Worm (Caenorhabditis elegans) whole organism, mixed stage, embryonic: ENCODE measurements around the gene C23H5.15.

Source experiments
- M03D4.4 ChIP-seq: sonication (generic microtip); optimal IDR thresholded peaks from 2 replicates; lab custom pipeline; 2017; ENCODE audit warnings: mild to moderate bottlenecking, missing genetic modification characterization, missing compliant biosample characterization
- bed-3 ChIP-seq: fragments of 200-800 bp; sonication (Bioruptor generic); optimal IDR thresholded peaks from 3 replicates; lab custom pipeline; 2018; ENCODE audit warnings: mild to moderate bottlenecking, missing genetic modification characterization, moderate library complexity, missing compliant biosample characterization
- ceh-39 ChIP-seq: fragments of 150-350 bp; optimal IDR thresholded peaks from 2 replicates; lab custom pipeline; 2014; ENCODE audit warnings: missing biosample characterization, missing genetic modification characterization
- ceh-43 ChIP-seq: fragments of 200-800 bp; sonication (Bioruptor generic); optimal IDR thresholded peaks from 2 replicates; lab custom pipeline; 2018; ENCODE audit warnings: mild to moderate bottlenecking, missing genetic modification characterization, moderate library complexity, missing compliant biosample characterization
- ceh-83 ChIP-seq: fragments of 200-800 bp; sonication (Bioruptor generic); optimal IDR thresholded peaks from 2 replicates; lab custom pipeline; 2018; ENCODE audit warnings: mild to moderate bottlenecking, missing genetic modification characterization, missing compliant biosample characterization
- ces-1 ChIP-seq: fragments of 150-350 bp; optimal IDR thresholded peaks from 2 replicates; lab custom pipeline; 2014; ENCODE audit warnings: missing biosample characterization, missing genetic modification reagents, missing genetic modification characterization
- drap-1 ChIP-seq: fragments of 200-800 bp; sonication (Bioruptor generic); optimal IDR thresholded peaks from 3 replicates; lab custom pipeline; 2018; ENCODE audit warnings: mild to moderate bottlenecking, missing genetic modification characterization, missing compliant biosample characterization
- elt-1 ChIP-seq: sonication (generic microtip); optimal IDR thresholded peaks from 2 replicates; lab custom pipeline; 2017; ENCODE audit warnings: missing genetic modification characterization, mild to moderate bottlenecking, missing compliant biosample characterization, antibody characterized with exemption, moderate library complexity, borderline replicate concordance; ENCODE audit not compliant: insufficient read depth
- elt-3 ChIP-seq: fragments of 150-350 bp; optimal IDR thresholded peaks from 2 replicates; lab custom pipeline; 2014; ENCODE audit warnings: missing biosample characterization, missing genetic modification characterization
- flh-1 ChIP-seq: fragments of 200-800 bp; sonication (Bioruptor generic); optimal IDR thresholded peaks from 2 replicates; lab custom pipeline; 2018; ENCODE audit warnings: mild to moderate bottlenecking, missing genetic modification characterization, moderate library complexity, missing compliant biosample characterization
- ham-2 ChIP-seq: fragments of 200-800 bp; sonication (Bioruptor generic); optimal IDR thresholded peaks from 2 replicates; lab custom pipeline; 2018; ENCODE audit warnings: mild to moderate bottlenecking, missing genetic modification characterization, missing compliant biosample characterization
- hlh-1 ChIP-seq: fragments of 150-350 bp; optimal IDR thresholded peaks from 2 replicates; lab custom pipeline; 2014; ENCODE audit warnings: missing biosample characterization, missing genetic modification reagents, missing genetic modification characterization
- lin-32 ChIP-seq: fragments of 200-800 bp; sonication (Bioruptor generic); optimal IDR thresholded peaks from 2 replicates; lab custom pipeline; 2018; ENCODE audit warnings: mild to moderate bottlenecking, missing genetic modification characterization, missing compliant biosample characterization
- lsy-2 ChIP-seq: fragments of 150-350 bp; optimal IDR thresholded peaks from 2 replicates; lab custom pipeline; 2014; ENCODE audit warnings: missing biosample characterization, missing genetic modification characterization
- mab-5 ChIP-seq: fragments of 150-350 bp; optimal IDR thresholded peaks from 2 replicates; lab custom pipeline; 2014; ENCODE audit warnings: missing biosample characterization, missing genetic modification characterization
- mep-1 ChIP-seq: fragments of 150-350 bp; optimal IDR thresholded peaks from 2 replicates; lab custom pipeline; 2017; ENCODE audit warnings: missing biosample characterization, missing genetic modification reagents, missing genetic modification characterization, inconsistent platforms
- nhr-12 ChIP-seq: fragments of 150-350 bp; optimal IDR thresholded peaks from 2 replicates; lab custom pipeline; 2014; ENCODE audit warnings: missing biosample characterization, missing genetic modification characterization
- nhr-2 ChIP-seq: fragments of 150-350 bp; optimal IDR thresholded peaks from 2 replicates; lab custom pipeline; 2014; ENCODE audit warnings: missing biosample characterization, missing genetic modification characterization
- nhr-237 ChIP-seq: fragments of 150-350 bp; optimal IDR thresholded peaks from 2 replicates; lab custom pipeline; 2014; ENCODE audit warnings: missing biosample characterization, missing genetic modification characterization
- nhr-76 ChIP-seq: sonication (generic microtip); optimal IDR thresholded peaks from 2 replicates; lab custom pipeline; 2017; ENCODE audit warnings: missing biosample characterization, missing genetic modification characterization
- pha-4 ChIP-seq: fragments of 150-350 bp; optimal IDR thresholded peaks from 2 replicates; lab custom pipeline; 2018; ENCODE audit warnings: missing biosample characterization, missing genetic modification reagents, missing genetic modification characterization
- sem-2 ChIP-seq: fragments of 200-800 bp; sonication (Bioruptor generic); optimal IDR thresholded peaks from 2 replicates; lab custom pipeline; 2018; ENCODE audit warnings: mild to moderate bottlenecking, missing genetic modification characterization, missing compliant biosample characterization
- snpc-4 ChIP-seq: fragments of 150-350 bp; optimal IDR thresholded peaks from 2 replicates; lab custom pipeline; 2014; ENCODE audit warnings: missing biosample characterization, missing genetic modification characterization
- sptf-1 ChIP-seq: sonication (generic microtip); optimal IDR thresholded peaks from 2 replicates; lab custom pipeline; 2017; ENCODE audit warnings: mild to moderate bottlenecking, missing genetic modification characterization, moderate library complexity, missing compliant biosample characterization
- tbx-8 ChIP-seq: fragments of 200-800 bp; sonication (Bioruptor generic); optimal IDR thresholded peaks from 2 replicates; lab custom pipeline; 2018; ENCODE audit warnings: mild to moderate bottlenecking, missing genetic modification characterization, moderate library complexity, missing compliant biosample characterization
- unc-39 ChIP-seq: fragments of 150-350 bp; optimal IDR thresholded peaks from 2 replicates; lab custom pipeline; 2014; ENCODE audit warnings: missing biosample characterization, missing genetic modification characterization
- unc-62 ChIP-seq: fragments of 150-350 bp; optimal IDR thresholded peaks from 2 replicates; lab custom pipeline; 2014; ENCODE audit warnings: missing biosample characterization, missing genetic modification reagents, missing genetic modification characterization
- ztf-11 ChIP-seq: fragments of 150-350 bp; optimal IDR thresholded peaks from 2 replicates; lab custom pipeline; 2014; ENCODE audit warnings: missing biosample characterization, missing genetic modification characterization

Gene C23H5.15

ce11 chrIV:2111300-2111874 lies 8.7 kb upstream of the C23H5.15 start, which contains the start of gene che-6:
Gene che-6, minus strand, starts transcription at chrIV:2111408.
- TF ChIP-seq bed-3 (GFP tag; lab: Kevin White, UChicago) (no peak), hlh-1 (tag; lab: Kevin White, UChicago) (no peak)

- no peak for TF ChIP-seq mep-1 (tag; lab: Kevin White, UChicago)
- no peak for TF ChIP-seq mab-5 (tag; lab: Kevin White, UChicago)
- TF ChIP-seq snpc-4 (tag; lab: Kevin White, UChicago): no peak
- TF ChIP-seq, all 35 proteins: peak for 0
Observed at ce11 chrIV:2106708-2107107, 4.0 kb upstream of the C23H5.15 start.

ce11 chrIV:2099771-2100170 lies 2.9 kb downstream of the C23H5.15 start, which contains the start of gene C23H5.11:
Gene C23H5.11, minus strand, starts transcription at chrIV:2099871.
- TF ChIP-seq lsy-2 (tag; lab: Kevin White, UChicago) (no peak), elt-3 (tag; lab: Kevin White, UChicago) (no peak), sem-2 (no peak), hlh-1 (tag; lab: Kevin White, UChicago) (no peak), ceh-83 (GFP tag; lab: Kevin White, UChicago) (no peak), drap-1 (GFP tag; lab: Kevin White, UChicago) (no peak), nhr-237 (no peak), M03D4.4 (tag; lab: Kevin White, UChicago) (no peak)

ce11 chrIV:2083734-2084133 lies 19.0 kb downstream of the C23H5.15 start, which contains the start of gene mca-2:
Gene mca-2, plus strand, starts transcription at chrIV:2084034.
- no peak for TF ChIP-seq lsy-2 (tag; lab: Kevin White, UChicago)
- no peak for TF ChIP-seq flh-1 (GFP tag; lab: Kevin White, UChicago)
- no peak for TF ChIP-seq pha-4 (tag; lab: Kevin White, UChicago)
- no peak for TF ChIP-seq nhr-2 (tag; lab: Kevin White, UChicago)
- no peak for TF ChIP-seq nhr-12
- TF ChIP-seq ces-1: no peak
- no peak for TF ChIP-seq bed-3 (GFP tag; lab: Kevin White, UChicago)
- TF ChIP-seq M03D4.4 (tag; lab: Kevin White, UChicago): no peak
- TF ChIP-seq unc-39: no peak
- TF ChIP-seq unc-62: no peak
- TF ChIP-seq tbx-8 (GFP tag; lab: Kevin White, UChicago): no peak
- TF ChIP-seq, all 35 proteins: peak for 0

- peak; percentile 24 for TF ChIP-seq drap-1 (GFP tag; lab: Kevin White, UChicago)
- TF ChIP-seq ceh-39 (tag; lab: Kevin White, UChicago): no peak
Observed at ce11 chrIV:2083146-2083545, 19.5 kb downstream of the C23H5.15 start.

- TF ChIP-seq ceh-83 (GFP tag; lab: Kevin White, UChicago): no peak
- TF ChIP-seq ham-2 (GFP tag; lab: Kevin White, UChicago): no peak
- no peak for TF ChIP-seq ces-1
- TF ChIP-seq pha-4 (tag; lab: Kevin White, UChicago): no peak
- no peak for TF ChIP-seq sem-2
- TF ChIP-seq ceh-39 (tag; lab: Kevin White, UChicago): no peak
- TF ChIP-seq nhr-237: no peak
- no peak for TF ChIP-seq ztf-11 (tag; lab: Kevin White, UChicago)
- no peak for TF ChIP-seq elt-1 (tag; lab: Kevin White, UChicago)
- no peak for TF ChIP-seq sptf-1
- no peak for TF ChIP-seq unc-62
- no peak for TF ChIP-seq ceh-43
- no peak for TF ChIP-seq nhr-2 (tag; lab: Kevin White, UChicago)
- TF ChIP-seq lin-32 (GFP tag; lab: Kevin White, UChicago): no peak
- no peak for TF ChIP-seq nhr-76 (tag; lab: Kevin White, UChicago)
- TF ChIP-seq flh-1 (GFP tag; lab: Kevin White, UChicago): no peak
- TF ChIP-seq drap-1 (GFP tag; lab: Kevin White, UChicago): no peak
- TF ChIP-seq tbx-8 (GFP tag; lab: Kevin White, UChicago): no peak
Observed at ce11 chrIV:2080340-2080739, 22.4 kb downstream of the C23H5.15 start.
